Fruit fly (Drosophila melanogaster) whole organism, embryonic: ENCODE data around the gene CG31871.

Experiments used
- C15 ChIP-seq: fragments of 200-800 bp; sonication (Bioruptor generic); IDR thresholded peaks from 3 replicates; pipeline ENCODE4 v1.3.6; 2022; ENCODE audit warnings: missing biosample characterization, missing genetic modification characterization
- CG10565 ChIP-seq: fragments of 200-800 bp; sonication (Bioruptor generic); optimal IDR thresholded peaks from 3 replicates; lab custom pipeline; 2016; ENCODE audit warnings: missing biosample characterization, mild to moderate bottlenecking, missing genetic modification characterization
- CG11085 ChIP-seq: fragments of 200-800 bp; sonication (Bioruptor generic); IDR thresholded peaks from 2 replicates; pipeline ENCODE4 v1.3.6; 2022; ENCODE audit warnings: missing biosample characterization, missing genetic modification characterization
- CG11504 ChIP-seq: fragments of 200-800 bp; sonication (Bioruptor generic); optimal IDR thresholded peaks from 3 replicates; lab custom pipeline; 2019; ENCODE audit warnings: missing biosample characterization, mild to moderate bottlenecking, missing genetic modification characterization, moderate library complexity
- CG12071 ChIP-seq: fragments of 200-800 bp; sonication (Bioruptor generic); optimal IDR thresholded peaks from 3 replicates; lab custom pipeline; 2018; ENCODE audit warnings: missing biosample characterization, mild to moderate bottlenecking, missing genetic modification characterization
- CG12155 ChIP-seq: fragments of 200-800 bp; sonication (Bioruptor generic); optimal IDR thresholded peaks from 3 replicates; lab custom pipeline; 2016; ENCODE audit warnings: missing biosample characterization, missing genetic modification characterization
- CG12744 ChIP-seq: fragments of 200-800 bp; sonication (Bioruptor generic); optimal IDR thresholded peaks from 2 replicates; lab custom pipeline; 2016; ENCODE audit warnings: missing biosample characterization, missing genetic modification characterization
- CG13624 ChIP-seq: fragments of 200-800 bp; sonication (Bioruptor generic); optimal IDR thresholded peaks from 2 replicates; lab custom pipeline; 2016; ENCODE audit warnings: missing biosample characterization, missing genetic modification characterization
- CG16813 ChIP-seq: fragments of 200-800 bp; sonication (Bioruptor generic); IDR thresholded peaks from 3 replicates; pipeline ENCODE4 v1.3.6; 2022; ENCODE audit warnings: missing biosample characterization, missing genetic modification characterization; ENCODE audit not compliant: partially characterized antibody
- CG16815 ChIP-seq: fragments of 200-800 bp; sonication (Bioruptor generic); optimal IDR thresholded peaks from 3 replicates; lab custom pipeline; 2017; ENCODE audit warnings: missing biosample characterization, mild to moderate bottlenecking, missing genetic modification characterization
- CG17186 ChIP-seq: fragments of 200-800 bp; sonication (Bioruptor generic); optimal IDR thresholded peaks from 3 replicates; lab custom pipeline; 2017; ENCODE audit warnings: missing biosample characterization, missing genetic modification reagents, missing genetic modification characterization
- CG17612 ChIP-seq: fragments of 200-800 bp; sonication (Bioruptor generic); IDR thresholded peaks from 2 replicates; pipeline ENCODE4 v1.3.6; 2022; ENCODE audit warnings: missing biosample characterization, missing genetic modification characterization
- CG17829 ChIP-seq: fragments of 200-800 bp; optimal IDR thresholded peaks from 2 replicates; lab custom pipeline; 2019; ENCODE audit warnings: missing biosample characterization, mild to moderate bottlenecking, missing genetic modification characterization, moderate library complexity
- CG17912 ChIP-seq: fragments of 200-800 bp; sonication (Bioruptor generic); optimal IDR thresholded peaks from 2 replicates; lab custom pipeline; 2018; ENCODE audit warnings: missing biosample characterization, mild to moderate bottlenecking, missing genetic modification characterization
- CG2678 ChIP-seq: fragments of 200-800 bp; sonication (Bioruptor generic); optimal IDR thresholded peaks from 3 replicates; lab custom pipeline; 2019; ENCODE audit warnings: missing biosample characterization, mild to moderate bottlenecking, missing genetic modification characterization, moderate library complexity
- CG33213 ChIP-seq: fragments of 200-800 bp; sonication (Bioruptor generic); optimal IDR thresholded peaks from 3 replicates; lab custom pipeline; 2016; ENCODE audit warnings: missing biosample characterization, missing genetic modification characterization
- CG4707 ChIP-seq: fragments of 200-800 bp; sonication (Bioruptor generic); optimal IDR thresholded peaks from 2 replicates; lab custom pipeline; 2018; ENCODE audit warnings: missing biosample characterization, mild to moderate bottlenecking, missing genetic modification characterization, moderate library complexity
- CG6683 ChIP-seq: fragments of 200-800 bp; sonication (Bioruptor generic); optimal IDR thresholded peaks from 2 replicates; lab custom pipeline; 2017; ENCODE audit warnings: missing biosample characterization, mild to moderate bottlenecking, missing genetic modification characterization, missing genetic modification reagents
- CG8290 ChIP-seq, 3 experiments: fragments of 200-800 bp; sonication (Bioruptor generic); optimal IDR thresholded peaks; 2 replicates each; lab custom pipeline; 2016 to 2019; ENCODE audit warnings: missing biosample characterization in 3 of 3, missing genetic modification characterization in 3 of 3, mild to moderate bottlenecking in 2 of 3, moderate library complexity in 1 of 3
- CG9215 ChIP-seq: fragments of 200-800 bp; sonication (Bioruptor generic); IDR thresholded peaks from 2 replicates; pipeline ENCODE4 v1.3.6; 2022; ENCODE audit warnings: missing biosample characterization, missing genetic modification characterization
- CHES-1-like ChIP-seq: fragments of 200-800 bp; sonication (Bioruptor generic); optimal IDR thresholded peaks from 2 replicates; lab custom pipeline; 2016; ENCODE audit warnings: missing biosample characterization, missing genetic modification characterization
- CTCF ChIP-seq: fragments of 200-800 bp; sonication (Bioruptor generic); optimal IDR thresholded peaks from 2 replicates; lab custom pipeline; 2017; ENCODE audit warnings: missing biosample characterization, mild to moderate bottlenecking, missing genetic modification characterization, moderate library complexity
- HmgZ ChIP-seq: fragments of 200-800 bp; sonication (Bioruptor generic); optimal IDR thresholded peaks from 2 replicates; lab custom pipeline; 2018; ENCODE audit warnings: missing biosample characterization, mild to moderate bottlenecking, missing genetic modification characterization
- Mad ChIP-seq: fragments of 200-800 bp; sonication (Bioruptor generic); optimal IDR thresholded peaks from 2 replicates; lab custom pipeline; 2016; ENCODE audit warnings: missing biosample characterization, missing genetic modification characterization
- Meics ChIP-seq: fragments of 200-800 bp; sonication (Bioruptor generic); optimal IDR thresholded peaks from 2 replicates; lab custom pipeline; 2017; ENCODE audit warnings: missing biosample characterization, mild to moderate bottlenecking, missing genetic modification characterization
- Mrtf ChIP-seq: fragments of 200-800 bp; sonication (Bioruptor generic); IDR thresholded peaks from 3 replicates; pipeline ENCODE4 v1.3.6; 2022; ENCODE audit warnings: missing biosample characterization, missing genetic modification characterization
- NC2β ChIP-seq: fragments of 200-800 bp; sonication (Bioruptor generic); optimal IDR thresholded peaks from 2 replicates; lab custom pipeline; 2016; ENCODE audit warnings: missing biosample characterization, missing genetic modification characterization
- Nf-YB ChIP-seq: fragments of 200-800 bp; sonication (Bioruptor generic); optimal IDR thresholded peaks from 3 replicates; lab custom pipeline; 2019; ENCODE audit warnings: missing biosample characterization, mild to moderate bottlenecking, missing genetic modification characterization, moderate library complexity
- amos ChIP-seq: fragments of 200-800 bp; sonication (Bioruptor generic); IDR thresholded peaks from 2 replicates; pipeline ENCODE4 v1.3.6; 2022; ENCODE audit warnings: missing biosample characterization, missing genetic modification characterization; ENCODE audit not compliant: partially characterized antibody
- ara ChIP-seq: fragments of 200-800 bp; sonication (Bioruptor generic); IDR thresholded peaks from 2 replicates; pipeline ENCODE4 v1.3.6; 2022; ENCODE audit warnings: missing biosample characterization, missing genetic modification characterization
- gce ChIP-seq: fragments of 200-800 bp; sonication (Bioruptor generic); IDR thresholded peaks from 3 replicates; pipeline ENCODE4 v1.3.6; 2022; ENCODE audit warnings: missing biosample characterization, missing genetic modification characterization
- grn ChIP-seq: fragments of 200-800 bp; sonication (Bioruptor generic); optimal IDR thresholded peaks from 3 replicates; lab custom pipeline; 2017; ENCODE audit warnings: missing biosample characterization, missing genetic modification characterization
- hkb ChIP-seq, 2 experiments: fragments of 200-800 bp in 1 of 2; fragments of >200 bp in 1 of 2; sonication (Bioruptor generic) in 1 of 2; IDR thresholded peaks in 1 of 2; optimal IDR thresholded peaks in 1 of 2; 2 replicates each; pipeline versions ENCODE4 v1.3.6 to Lab custom; 2017 to 2022; ENCODE audit warnings: missing biosample characterization in 1 of 2, missing genetic modification characterization in 1 of 2
- jing ChIP-seq: fragments of 200-800 bp; sonication (Bioruptor generic); optimal IDR thresholded peaks from 2 replicates; lab custom pipeline; 2018; ENCODE audit warnings: missing biosample characterization, mild to moderate bottlenecking, missing genetic modification characterization
- kah ChIP-seq: fragments of 200-800 bp; sonication (Bioruptor generic); optimal IDR thresholded peaks from 2 replicates; lab custom pipeline; 2018; ENCODE audit warnings: missing biosample characterization, mild to moderate bottlenecking, missing genetic modification characterization
- kay ChIP-seq: fragments of 200-800 bp; sonication (Bioruptor generic); optimal IDR thresholded peaks from 2 replicates; lab custom pipeline; 2016; ENCODE audit warnings: missing biosample characterization, missing genetic modification characterization
- lilli ChIP-seq: fragments of 200-800 bp; sonication (Bioruptor generic); optimal IDR thresholded peaks from 3 replicates; lab custom pipeline; 2016; ENCODE audit warnings: missing biosample characterization, missing genetic modification characterization
- lola ChIP-seq, 3 experiments: fragments of >200 bp in 2 of 3; fragments of 200-800 bp in 1 of 3; sonication (Bioruptor generic) in 1 of 3; optimal IDR thresholded peaks; 2 replicates each; lab custom pipeline; 2017 to 2019; ENCODE audit warnings: missing biosample characterization in 3 of 3, missing genetic modification characterization in 3 of 3, mild to moderate bottlenecking in 1 of 3, moderate library complexity in 1 of 3
- mld ChIP-seq: fragments of 200-800 bp; sonication (Bioruptor generic); IDR thresholded peaks from 3 replicates; pipeline ENCODE4 v1.3.6; 2022; ENCODE audit warnings: missing biosample characterization, missing genetic modification characterization; ENCODE audit not compliant: partially characterized antibody
- nerfin-2 ChIP-seq: fragments of 200-800 bp; sonication (Bioruptor generic); IDR thresholded peaks from 2 replicates; pipeline ENCODE4 v1.3.6; 2022; ENCODE audit warnings: missing biosample characterization, missing genetic modification characterization; ENCODE audit not compliant: partially characterized antibody
- oc ChIP-seq: fragments of 200-800 bp; sonication (Bioruptor generic); optimal IDR thresholded peaks from 2 replicates; lab custom pipeline; 2018; ENCODE audit warnings: missing biosample characterization, mild to moderate bottlenecking, missing genetic modification characterization, moderate library complexity
- pita ChIP-seq: fragments of 200-800 bp; sonication (Bioruptor generic); optimal IDR thresholded peaks from 2 replicates; lab custom pipeline; 2017; ENCODE audit warnings: missing biosample characterization, mild to moderate bottlenecking, missing genetic modification characterization
- pzg ChIP-seq: fragments of 200-800 bp; sonication (Bioruptor generic); optimal IDR thresholded peaks from 3 replicates; lab custom pipeline; 2018; ENCODE audit warnings: missing biosample characterization, mild to moderate bottlenecking, missing genetic modification characterization, moderate library complexity
- salm ChIP-seq: fragments of 200-800 bp; sonication (Bioruptor generic); optimal IDR thresholded peaks from 2 replicates; lab custom pipeline; 2018; ENCODE audit warnings: missing biosample characterization, mild to moderate bottlenecking, missing genetic modification characterization
- schlank ChIP-seq: fragments of 200-800 bp; sonication (Bioruptor generic); optimal IDR thresholded peaks from 2 replicates; lab custom pipeline; 2018; ENCODE audit warnings: missing biosample characterization, mild to moderate bottlenecking, missing genetic modification characterization
- sim ChIP-seq: fragments of 200-800 bp; sonication (Bioruptor generic); IDR thresholded peaks from 2 replicates; pipeline ENCODE4 v1.3.6; 2022; ENCODE audit warnings: missing biosample characterization, missing genetic modification characterization
- sob ChIP-seq: fragments of 200-800 bp; sonication (Bioruptor generic); IDR thresholded peaks from 2 replicates; pipeline ENCODE4 v1.3.6; 2022; ENCODE audit warnings: missing biosample characterization, missing genetic modification characterization
- tll ChIP-seq, 2 experiments: fragments of 200-800 bp in 1 of 2; fragments of >200 bp in 1 of 2; sonication (Bioruptor generic) in 1 of 2; optimal IDR thresholded peaks; 2 replicates each; lab custom pipeline; 2017 to 2019; ENCODE audit warnings: missing biosample characterization in 2 of 2, missing genetic modification characterization in 2 of 2, mild to moderate bottlenecking in 1 of 2, moderate library complexity in 1 of 2
- toy ChIP-seq: fragments of 200-800 bp; sonication (Bioruptor generic); IDR thresholded peaks from 2 replicates; pipeline ENCODE4 v1.3.6; 2022; ENCODE audit warnings: missing biosample characterization, missing genetic modification characterization

The CG31871 gene

dm6 chr2L:10703281-10703680 lies 41.4 kb downstream of the CG31871 start, which contains the start of gene CG6415 (continued):
- TF ChIP-seq CG11504: peak; percentile 72
- peak; percentile 75 for TF ChIP-seq ara
- no peak for TF ChIP-seq hkb (optimal IDR thresholded peaks at IDR 0.05; lab: Kevin White, UChicago)
- TF ChIP-seq hkb (GFP tag; IDR thresholded peaks at IDR 0.05; lab: Robert Waterston, UW): peak; percentile 65
- TF ChIP-seq nerfin-2 (GFP tag; lab: Robert Waterston, UW): no peak
- no peak for TF ChIP-seq CG16813 (GFP tag; lab: Robert Waterston, UW)
- TF ChIP-seq Mad (GFP tag; lab: Kevin White, UChicago): peak; percentile 33
- no peak for TF ChIP-seq CG8290 (GFP tag; optimal IDR thresholded peaks at IDR 0.05; lab: Kevin White, UChicago)
- peak in 1 of 2 experiments; percentile 80 for TF ChIP-seq CG8290 (tag; optimal IDR thresholded peaks at IDR 0.05; lab: Kevin White, UChicago)
- TF ChIP-seq oc: peak; percentile 51
- peak; percentile 65 for TF ChIP-seq CG12071
- peak; percentile 70 for TF ChIP-seq CG13624
- TF ChIP-seq CG12744 (GFP tag; lab: Kevin White, UChicago): peak; percentile 12
- no peak for TF ChIP-seq pzg (GFP tag; lab: Kevin White, UChicago)
- peak; percentile 14 for TF ChIP-seq CHES-1-like (GFP tag; lab: Kevin White, UChicago)
- peak; percentile 43; the same call in 1 of the 2 replicates for TF ChIP-seq sim (GFP tag; lab: Robert Waterston, UW)
- no peak for TF ChIP-seq mld (GFP tag; lab: Robert Waterston, UW)
- peak; percentile 19 for TF ChIP-seq grn (GFP tag; lab: Kevin White, UChicago)
- peak; percentile 70; the same call in 2 of the 3 replicates for TF ChIP-seq C15 (GFP tag; lab: Robert Waterston, UW)
- peak; percentile 57; the same call in 2 of the 3 replicates for TF ChIP-seq Mrtf (GFP tag; lab: Robert Waterston, UW)
- TF ChIP-seq CG4707 (GFP tag; lab: Kevin White, UChicago): no peak
- TF ChIP-seq Meics (GFP tag; lab: Kevin White, UChicago): peak; percentile 77
- peak; percentile 11 for TF ChIP-seq kay (GFP tag; lab: Kevin White, UChicago)
- TF ChIP-seq CG12155 (GFP tag; lab: Kevin White, UChicago): peak; percentile 70
- TF ChIP-seq NC2β (GFP tag; lab: Kevin White, UChicago): peak; percentile 48
- peak; percentile 67 for TF ChIP-seq CG9215
- TF ChIP-seq CG16815 (GFP tag; lab: Kevin White, UChicago): peak; percentile 31
- TF ChIP-seq tll (GFP tag; optimal IDR thresholded peaks at IDR 0.05; lab: Kevin White, UChicago): no peak
- peak; percentile 44 for TF ChIP-seq CG33213
- TF ChIP-seq gce: peak; percentile 56; the same call in 1 of the 3 replicates
- no peak for TF ChIP-seq CG10565
- TF ChIP-seq pita: no peak
- peak; percentile 72 for TF ChIP-seq CG11085 (GFP tag; lab: Robert Waterston, UW)
- TF ChIP-seq lola (GFP tag; optimal IDR thresholded peaks at IDR 0.05; lab: Kevin White, UChicago): peak in 1 of 3 experiments; percentile 70
- TF ChIP-seq CTCF (GFP tag; lab: Kevin White, UChicago): no peak
- no peak for TF ChIP-seq CG6683 (GFP tag; lab: Kevin White, UChicago)
- TF ChIP-seq toy (GFP tag; lab: Robert Waterston, UW): 0 out of 2 replicates have a peak, but pooled peaks have one; percentile 30
- peak; percentile 77 for TF ChIP-seq lilli (GFP tag; lab: Kevin White, UChicago)
- peak; percentile 60 for TF ChIP-seq CG17612 (GFP tag; lab: Robert Waterston, UW)
- TF ChIP-seq CG17186: no peak
- peak; percentile 87 for TF ChIP-seq CG2678 (tag; lab: Kevin White, UChicago)
- peak; percentile 40 for TF ChIP-seq jing
- TF ChIP-seq sob (GFP tag; lab: Robert Waterston, UW): peak; percentile 80
- no peak for TF ChIP-seq amos (GFP tag; lab: Robert Waterston, UW)
- peak; percentile 21 for TF ChIP-seq kah
- TF ChIP-seq schlank (tag; lab: Kevin White, UChicago): peak; percentile 25
- peak; percentile 47 for TF ChIP-seq salm (tag; lab: Kevin White, UChicago)
- TF ChIP-seq CG17829 (tag; lab: Kevin White, UChicago): peak; percentile 80
- TF ChIP-seq HmgZ (tag; lab: Kevin White, UChicago): peak; percentile 51
- no peak for TF ChIP-seq CG17912 (GFP tag; lab: Kevin White, UChicago)
- peak; percentile 48 for TF ChIP-seq Nf-YB (GFP tag; lab: Kevin White, UChicago)
